Worm (Caenorhabditis elegans): ENCODE results near the gene F21A3.4.

Gene F21A3.4

ce11 chrV:15553869-15554268, 17.4 kb downstream of the F21A3.4 start (continued):
- TF ChIP-seq dmd-6 (GFP tag; IDR thresholded peaks at IDR 0.05), result peak; percentile 44
- peak; percentile 28 for TF ChIP-seq mep-1 (tag; optimal IDR thresholded peaks at IDR 0.05)
- TF ChIP-seq pha-4 (GFP tag; IDR thresholded peaks at IDR 0.05), result peak; percentile 39; the same call in 1 of the 2 replicates
- no peak for TF ChIP-seq pha-4 (tag; optimal IDR thresholded peaks at IDR 0.05)
- 0 out of 2 replicates have a peak, but pooled peaks have one; percentile 37 for TF ChIP-seq vab-7 (GFP tag; IDR thresholded peaks at IDR 0.05)
- no peak; the same call in 1 of the 2 replicates for TF ChIP-seq nhr-41 (GFP tag; IDR thresholded peaks at IDR 0.05)
- no peak for TF ChIP-seq zfp-2 (tag; optimal IDR thresholded peaks at IDR 0.05)
- TF ChIP-seq dpl-1 (GFP tag; optimal IDR thresholded peaks at IDR 0.05), result no peak
- TF ChIP-seq daf-19 (GFP tag; conservative IDR thresholded peaks at IDR 0.05), result no peak
- TF ChIP-seq ceh-20 (GFP tag; IDR thresholded peaks at IDR 0.05), result 0 out of 2 replicates have a peak, but pooled peaks have one; percentile 10
- no peak for TF ChIP-seq lin-29 (GFP tag; IDR thresholded peaks at IDR 0.05)
- no peak for TF ChIP-seq hif-1 (tag; optimal IDR thresholded peaks at IDR 0.05)
- no peak for TF ChIP-seq fos-1 (tag; optimal IDR thresholded peaks at IDR 0.05)
- TF ChIP-seq daf-16 (GFP tag; optimal IDR thresholded peaks at IDR 0.05), result peak in 1 of 2 experiments; percentile 46
- peak; percentile 43 for TF ChIP-seq daf-16 (tag; optimal IDR thresholded peaks at IDR 0.05)
- no peak for TF ChIP-seq R02D3.7 (tag; optimal IDR thresholded peaks at IDR 0.05)
- TF ChIP-seq ama-1 (optimal IDR thresholded peaks at IDR 0.05), result no peak
- TF ChIP-seq egl-43 (GFP tag; IDR thresholded peaks at IDR 0.05), result peak; percentile 87
- no peak for TF ChIP-seq attf-4 (tag; optimal IDR thresholded peaks at IDR 0.05)
- TF ChIP-seq madf-9 (GFP tag; conservative IDR thresholded peaks at IDR 0.05), result no peak
- TF ChIP-seq ces-1 (GFP tag; optimal IDR thresholded peaks at IDR 0.05), result no peak
- no peak for TF ChIP-seq nhr-11 (tag; optimal IDR thresholded peaks at IDR 0.05)
- TF ChIP-seq hlh-30 (tag; optimal IDR thresholded peaks at IDR 0.05; ENCODE audit: insufficient read depth), result peak; percentile 19
- TF ChIP-seq egl-27 (tag; optimal IDR thresholded peaks at IDR 0.05), result no peak
- no peak for TF ChIP-seq ceh-28 (tag; optimal IDR thresholded peaks at IDR 0.05)
- TF ChIP-seq zag-1 (tag; optimal IDR thresholded peaks at IDR 0.05), result no peak
- no peak for TF ChIP-seq spr-3 (GFP tag; optimal IDR thresholded peaks at IDR 0.05)
- TF ChIP-seq ztf-7 (tag; optimal IDR thresholded peaks at IDR 0.05), result no peak
- TF ChIP-seq madf-5 (GFP tag; IDR thresholded peaks at IDR 0.05), result no peak
- TF ChIP-seq nhr-76 (tag; optimal IDR thresholded peaks at IDR 0.05), result no peak
- TF ChIP-seq nhr-48 (tag; optimal IDR thresholded peaks at IDR 0.05), result no peak
- TF ChIP-seq ceh-44 (GFP tag; IDR thresholded peaks at IDR 0.05), result no peak
- TF ChIP-seq fkh-10 (GFP tag; optimal IDR thresholded peaks at IDR 0.05), result no peak
- TF ChIP-seq hmg-1.1 (GFP tag; IDR thresholded peaks at IDR 0.05), result peak; percentile 54; the same call in 1 of the 2 replicates
- no peak for TF ChIP-seq cey-2 (tag; optimal IDR thresholded peaks at IDR 0.05; ENCODE audit: borderline replicate concordance, insufficient read depth)
- peak; percentile 15 for TF ChIP-seq nhr-77 (tag; optimal IDR thresholded peaks at IDR 0.05)
- no peak for TF ChIP-seq ceh-62 (tag; optimal IDR thresholded peaks at IDR 0.05)
- TF ChIP-seq Y48G9A.11 (GFP tag; IDR thresholded peaks at IDR 0.05), result 0 out of 2 replicates have a peak, but pooled peaks have one; percentile 37
- no peak for TF ChIP-seq aly-2 (tag; optimal IDR thresholded peaks at IDR 0.05)
- no peak for TF ChIP-seq saeg-2 (GFP tag; IDR thresholded peaks at IDR 0.05)
- no peak for TF ChIP-seq nhr-25 (tag; optimal IDR thresholded peaks at IDR 0.05; ENCODE audit: borderline replicate concordance, insufficient read depth)
- peak; percentile 22 for TF ChIP-seq spr-1 (tag; optimal IDR thresholded peaks at IDR 0.05)
- TF ChIP-seq nhr-28 (tag; optimal IDR thresholded peaks at IDR 0.05), result peak; percentile 33
- no peak for TF ChIP-seq gei-8 (GFP tag; optimal IDR thresholded peaks at IDR 0.05)
- TF ChIP-seq nhr-42 (GFP tag; IDR thresholded peaks at IDR 0.05), result 0 out of 2 replicates have a peak, but pooled peaks have one; percentile 9
- TF ChIP-seq lim-7 (GFP tag; IDR thresholded peaks at IDR 0.05), result peak; percentile 76
- no peak for TF ChIP-seq lin-13 (GFP tag; optimal IDR thresholded peaks at IDR 0.05)
- TF ChIP-seq ztf-11 (tag; optimal IDR thresholded peaks at IDR 0.05), result no peak
- no peak for TF ChIP-seq mxl-2 (GFP tag; conservative IDR thresholded peaks at IDR 0.05)
- TF ChIP-seq nhr-10 (tag; optimal IDR thresholded peaks at IDR 0.05), result no peak
- TF ChIP-seq duxl-1 (tag; optimal IDR thresholded peaks at IDR 0.05; ENCODE audit: poor library complexity), result no peak
- TF ChIP-seq snpc-4 (tag; optimal IDR thresholded peaks at IDR 0.05), result no peak
